Worm (Caenorhabditis elegans) whole organism, L3 larva: ENCODE data around the gene F31D4.8.

ENCODE experiments used
- R02D3.7 ChIP-seq: fragments of 150-350 bp; optimal IDR thresholded peaks from 2 replicates; lab custom pipeline; 2014; ENCODE audit warnings: missing biosample characterization, missing genetic modification characterization
- ZK546.5 ChIP-seq: sonication (generic microtip); optimal IDR thresholded peaks from 2 replicates; lab custom pipeline; 2017; ENCODE audit warnings: missing biosample characterization, missing genetic modification characterization
- aly-2 ChIP-seq: fragments of 150-350 bp; optimal IDR thresholded peaks from 2 replicates; lab custom pipeline; 2014; ENCODE audit warnings: missing biosample characterization, missing genetic modification characterization
- ama-1 ChIP-seq: fragments of 150-350 bp; optimal IDR thresholded peaks from 2 replicates; lab custom pipeline; 2018
- ceh-16 ChIP-seq: sonication (generic microtip); optimal IDR thresholded peaks from 2 replicates; lab custom pipeline; 2017; ENCODE audit warnings: missing biosample characterization, missing genetic modification characterization
- ceh-28 ChIP-seq: fragments of 150-350 bp; optimal IDR thresholded peaks from 2 replicates; lab custom pipeline; 2014; ENCODE audit warnings: missing biosample characterization, missing genetic modification reagents, missing genetic modification characterization
- ceh-82 ChIP-seq: fragments of 150-350 bp; optimal IDR thresholded peaks from 2 replicates; lab custom pipeline; 2014; ENCODE audit warnings: missing biosample characterization, missing genetic modification characterization
- ceh-9 ChIP-seq: sonication (generic microtip); optimal IDR thresholded peaks from 2 replicates; lab custom pipeline; 2018; ENCODE audit warnings: missing biosample characterization, missing genetic modification characterization
- daf-12 ChIP-seq: fragments of 150-350 bp; optimal IDR thresholded peaks from 2 replicates; lab custom pipeline; 2014; ENCODE audit warnings: missing biosample characterization, missing genetic modification reagents, missing genetic modification characterization
- egl-27 ChIP-seq: sonication (generic microtip); optimal IDR thresholded peaks from 4 replicates; lab custom pipeline; 2017; ENCODE audit warnings: missing biosample characterization, missing genetic modification reagents, missing genetic modification characterization
- egl-5 ChIP-seq: fragments of 150-350 bp; optimal IDR thresholded peaks from 2 replicates; lab custom pipeline; 2017; ENCODE audit warnings: missing biosample characterization, missing genetic modification reagents, missing genetic modification characterization, inconsistent platforms
- elt-1 ChIP-seq: fragments of 150-350 bp; optimal IDR thresholded peaks from 2 replicates; lab custom pipeline; 2014; ENCODE audit warnings: missing biosample characterization, missing genetic modification characterization
- elt-2 ChIP-seq: sonication (generic microtip); optimal IDR thresholded peaks from 2 replicates; lab custom pipeline; 2016; ENCODE audit warnings: missing genetic modification reagents, mild to moderate bottlenecking, missing genetic modification characterization, missing compliant biosample characterization
- elt-3 ChIP-seq, 3 experiments: fragments of 150-350 bp in 1 of 3; sonication (generic microtip) in 2 of 3; optimal IDR thresholded peaks; 2 replicates in 2 of 3; 4 replicates in 1 of 3; lab custom pipeline; 2014 to 2017; ENCODE audit warnings: missing biosample characterization in 3 of 3, missing genetic modification characterization in 3 of 3
- eor-1 ChIP-seq, 2 experiments: fragments of 150-350 bp; optimal IDR thresholded peaks; 2 replicates each; lab custom pipeline; 2014 to 2018; ENCODE audit warnings: missing biosample characterization in 2 of 2, missing genetic modification characterization in 2 of 2
- fkh-2 ChIP-seq: fragments of 150-350 bp; optimal IDR thresholded peaks from 2 replicates; lab custom pipeline; 2014; ENCODE audit warnings: missing biosample characterization, missing genetic modification reagents, missing genetic modification characterization
- fos-1 ChIP-seq: fragments of 150-350 bp; optimal IDR thresholded peaks from 2 replicates; lab custom pipeline; 2014; ENCODE audit warnings: missing biosample characterization, missing genetic modification characterization
- hmg-11 ChIP-seq: sonication (generic microtip); optimal IDR thresholded peaks from 2 replicates; lab custom pipeline; 2016; ENCODE audit warnings: missing genetic modification characterization, missing compliant biosample characterization
- lin-15B ChIP-seq: fragments of 150-350 bp; optimal IDR thresholded peaks from 2 replicates; lab custom pipeline; 2014; ENCODE audit warnings: missing biosample characterization, missing genetic modification characterization
- lin-39 ChIP-seq: fragments of 150-350 bp; optimal IDR thresholded peaks from 2 replicates; lab custom pipeline; 2018; ENCODE audit warnings: missing biosample characterization, missing genetic modification reagents, missing genetic modification characterization
- lsy-12 ChIP-seq: sonication (generic microtip); optimal IDR thresholded peaks from 2 replicates; lab custom pipeline; 2016; ENCODE audit warnings: mild to moderate bottlenecking, missing genetic modification characterization, missing compliant biosample characterization
- mdl-1 ChIP-seq: fragments of 150-350 bp; optimal IDR thresholded peaks from 2 replicates; lab custom pipeline; 2014; ENCODE audit warnings: missing biosample characterization, missing genetic modification characterization
- mml-1 ChIP-seq: fragments of 150-350 bp; sonication (generic microtip); optimal IDR thresholded peaks from 3 replicates; lab custom pipeline; 2014; ENCODE audit warnings: missing biosample characterization, missing genetic modification characterization
- nfya-1 ChIP-seq: sonication (generic microtip); optimal IDR thresholded peaks from 2 replicates; lab custom pipeline; 2017; ENCODE audit warnings: missing genetic modification characterization, mild to moderate bottlenecking, missing compliant biosample characterization, antibody characterized with exemption, moderate library complexity; ENCODE audit not compliant: insufficient read depth
- nhr-11 ChIP-seq: fragments of 150-350 bp; optimal IDR thresholded peaks from 2 replicates; lab custom pipeline; 2014; ENCODE audit warnings: missing biosample characterization, missing genetic modification characterization
- nhr-12 ChIP-seq: fragments of 150-350 bp; optimal IDR thresholded peaks from 2 replicates; lab custom pipeline; 2014; ENCODE audit warnings: missing biosample characterization, missing genetic modification characterization
- nhr-23 ChIP-seq: fragments of 150-350 bp; optimal IDR thresholded peaks from 2 replicates; lab custom pipeline; 2014; ENCODE audit warnings: missing biosample characterization, missing genetic modification reagents, missing genetic modification characterization
- nhr-237 ChIP-seq: fragments of 150-350 bp; optimal IDR thresholded peaks from 2 replicates; lab custom pipeline; 2014; ENCODE audit warnings: missing biosample characterization, missing genetic modification characterization
- nhr-25 ChIP-seq: sonication (generic microtip); optimal IDR thresholded peaks from 2 replicates; lab custom pipeline; 2017; ENCODE audit warnings: missing biosample characterization, missing genetic modification characterization
- nhr-28 ChIP-seq: fragments of 150-350 bp; optimal IDR thresholded peaks from 2 replicates; lab custom pipeline; 2014; ENCODE audit warnings: missing biosample characterization, missing genetic modification characterization
- nhr-76 ChIP-seq: fragments of 150-350 bp; sonication (generic microtip); optimal IDR thresholded peaks from 5 replicates; lab custom pipeline; 2014; ENCODE audit warnings: missing biosample characterization, missing genetic modification characterization
- nhr-77 ChIP-seq: fragments of 150-350 bp; optimal IDR thresholded peaks from 2 replicates; lab custom pipeline; 2014; ENCODE audit warnings: missing biosample characterization, missing genetic modification characterization
- pha-4 ChIP-seq: fragments of 150-350 bp; optimal IDR thresholded peaks from 2 replicates; lab custom pipeline; 2014; ENCODE audit warnings: missing biosample characterization, missing genetic modification reagents, missing genetic modification characterization
- pqm-1 ChIP-seq: fragments of 150-350 bp; optimal IDR thresholded peaks from 2 replicates; lab custom pipeline; 2017; ENCODE audit warnings: missing biosample characterization, missing genetic modification characterization, inconsistent platforms
- sea-2 ChIP-seq: fragments of 150-350 bp; sonication (generic microtip); optimal IDR thresholded peaks from 4 replicates; lab custom pipeline; 2014; ENCODE audit warnings: missing biosample characterization, missing genetic modification reagents, missing genetic modification characterization
- skn-1 ChIP-seq: fragments of 150-350 bp; optimal IDR thresholded peaks from 2 replicates; lab custom pipeline; 2014; ENCODE audit warnings: missing biosample characterization, missing genetic modification characterization
- snpc-4 ChIP-seq: fragments of 150-350 bp; optimal IDR thresholded peaks from 2 replicates; lab custom pipeline; 2014; ENCODE audit warnings: missing biosample characterization, missing genetic modification characterization
- tbx-2 ChIP-seq: sonication (generic microtip); optimal IDR thresholded peaks from 2 replicates; lab custom pipeline; 2016; ENCODE audit warnings: mild to moderate bottlenecking, missing genetic modification characterization, missing compliant biosample characterization
- unc-39 ChIP-seq: sonication (generic microtip); optimal IDR thresholded peaks from 4 replicates; lab custom pipeline; 2017; ENCODE audit warnings: missing biosample characterization, missing genetic modification characterization
- unc-62 ChIP-seq: fragments of 150-350 bp; sonication (generic microtip); optimal IDR thresholded peaks from 4 replicates; lab custom pipeline; 2014; ENCODE audit warnings: missing biosample characterization, missing genetic modification reagents, missing genetic modification characterization
- zag-1 ChIP-seq: fragments of 150-350 bp; optimal IDR thresholded peaks from 2 replicates; lab custom pipeline; 2014; ENCODE audit warnings: missing biosample characterization, missing genetic modification characterization
- ztf-11 ChIP-seq: fragments of 150-350 bp; optimal IDR thresholded peaks from 2 replicates; lab custom pipeline; 2014; ENCODE audit warnings: missing biosample characterization, missing genetic modification characterization
- ztf-4 ChIP-seq: fragments of 150-350 bp; optimal IDR thresholded peaks from 2 replicates; lab custom pipeline; 2014; ENCODE audit warnings: missing biosample characterization, missing genetic modification characterization

F31D4.8 gene

ce11 chrV:20903167-20904093, 35.2 kb upstream of the F31D4.8 start, which contains the start of gene amx-3:
Gene amx-3 (minus strand): TSS chrV:20903714.
- TF ChIP-seq pha-4 (tag; lab: Kevin White, UChicago) (peak; percentile 38), snpc-4 (tag; lab: Kevin White, UChicago) (peak; percentile 33), elt-2 (tag; lab: Kevin White, UChicago) (peak; percentile 89), nfya-1 (tag; lab: Kevin White, UChicago) (peak; percentile 25), pqm-1 (peak; percentile 58), skn-1 (no peak), nhr-11 (no peak), nhr-25 (tag; lab: Kevin White, UChicago) (peak; percentile 27), nhr-23 (tag; lab: Kevin White, UChicago) (peak; percentile 48)

DNA sequence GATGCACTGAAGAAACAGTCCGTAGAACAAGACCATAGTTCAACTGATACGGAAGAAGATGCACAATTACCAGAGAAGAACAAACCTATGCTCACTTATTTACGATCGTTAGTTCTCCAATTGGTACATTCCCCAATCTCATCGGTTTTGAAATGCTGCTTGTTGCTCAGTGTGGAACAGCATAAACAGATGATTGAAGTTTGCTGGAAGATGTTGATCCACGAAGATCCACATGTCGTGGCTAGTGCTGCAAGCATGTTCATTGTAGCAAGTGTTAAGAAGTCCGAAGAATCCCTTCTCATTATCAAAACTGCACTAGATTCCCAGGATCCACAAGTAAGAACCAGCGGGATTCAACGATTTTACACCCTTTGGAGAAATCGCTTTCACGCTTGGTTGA, 23.6 kb upstream of the F31D4.8 start:
- TF ChIP-seq egl-5 (tag; lab: Kevin White, UChicago) (no peak), mml-1 (tag; lab: Kevin White, UChicago) (no peak), ceh-9 (tag; lab: Kevin White, UChicago) (no peak), ceh-28 (no peak), R02D3.7 (tag; lab: Kevin White, UChicago) (no peak), elt-3 (tag; optimal IDR thresholded peaks at IDR 0.05; lab: Kevin White, UChicago) (no peak), lin-15B (tag; lab: Kevin White, UChicago) (no peak), elt-2 (tag; lab: Kevin White, UChicago) (no peak), skn-1 (no peak), nfya-1 (tag; lab: Kevin White, UChicago) (no peak), snpc-4 (tag; lab: Kevin White, UChicago) (no peak), lsy-12 (tag; lab: Kevin White, UChicago) (no peak), zag-1 (tag; lab: Kevin White, UChicago) (no peak), nhr-76 (no peak), fos-1 (tag; lab: Kevin White, UChicago) (no peak), fkh-2 (tag; lab: Kevin White, UChicago) (no peak), ama-1 (lab: Kevin White, UChicago) (no peak), ztf-4 (tag; lab: Kevin White, UChicago) (no peak)

ce11 chrV:20879069-20879667, 10.9 kb upstream of the F31D4.8 start, which contains the start of gene unc-80:
Gene unc-80 (plus strand): TSS chrV:20879601.
- TF ChIP-seq ztf-11 (no peak), zag-1 (tag; lab: Kevin White, UChicago) (no peak), unc-62 (GFP tag; lab: Kevin White, UChicago) (no peak), nhr-28 (no peak), elt-3 (tag; optimal IDR thresholded peaks at IDR 0.05; lab: Kevin White, UChicago) (no peak), fos-1 (tag; lab: Kevin White, UChicago) (no peak), tbx-2 (peak; percentile 5), nhr-237 (tag; lab: Kevin White, UChicago) (no peak), ama-1 (lab: Kevin White, UChicago) (no peak), pha-4 (tag; lab: Kevin White, UChicago) (no peak), nhr-77 (tag; lab: Kevin White, UChicago) (no peak), nhr-11 (no peak), aly-2 (tag; lab: Kevin White, UChicago) (no peak), skn-1 (peak; percentile 32), egl-27 (no peak), egl-5 (tag; lab: Kevin White, UChicago) (peak; percentile 81), ZK546.5 (tag; lab: Kevin White, UChicago) (no peak), ceh-82 (tag; lab: Kevin White, UChicago) (no peak), nfya-1 (tag; lab: Kevin White, UChicago) (peak; percentile 81), elt-1 (tag; lab: Kevin White, UChicago) (peak; percentile 2), hmg-11 (tag; lab: Kevin White, UChicago) (peak; percentile 63), R02D3.7 (tag; lab: Kevin White, UChicago) (no peak), unc-39 (tag; lab: Kevin White, UChicago) (no peak), nhr-12 (tag; lab: Kevin White, UChicago) (no peak), lin-39 (tag; lab: Kevin White, UChicago) (peak; percentile 51), elt-2 (tag; lab: Kevin White, UChicago) (no peak), ceh-9 (tag; lab: Kevin White, UChicago) (no peak), nhr-23 (tag; lab: Kevin White, UChicago) (no peak), ceh-16 (tag; lab: Kevin White, UChicago) (no peak), lin-15B (tag; lab: Kevin White, UChicago) (peak; percentile 31), sea-2 (GFP tag; lab: Kevin White, UChicago) (no peak), mdl-1 (tag; lab: Kevin White, UChicago) (no peak), snpc-4 (tag; lab: Kevin White, UChicago) (no peak), lsy-12 (tag; lab: Kevin White, UChicago) (no peak), eor-1 (tag; optimal IDR thresholded peaks at IDR 0.05; lab: Kevin White, UChicago) (no peak), ceh-28 (no peak), daf-12 (tag; lab: Kevin White, UChicago) (no peak), nhr-25 (tag; lab: Kevin White, UChicago) (no peak), pqm-1 (peak; percentile 11), nhr-76 (no peak), fkh-2 (tag; lab: Kevin White, UChicago) (no peak)
